Worm (Caenorhabditis elegans): ENCODE results near the gene cnc-7.
A peak's percentile ranks its signal among the peaks of the same experiment; 100 is the strongest.

The cnc-7 gene

DNA sequence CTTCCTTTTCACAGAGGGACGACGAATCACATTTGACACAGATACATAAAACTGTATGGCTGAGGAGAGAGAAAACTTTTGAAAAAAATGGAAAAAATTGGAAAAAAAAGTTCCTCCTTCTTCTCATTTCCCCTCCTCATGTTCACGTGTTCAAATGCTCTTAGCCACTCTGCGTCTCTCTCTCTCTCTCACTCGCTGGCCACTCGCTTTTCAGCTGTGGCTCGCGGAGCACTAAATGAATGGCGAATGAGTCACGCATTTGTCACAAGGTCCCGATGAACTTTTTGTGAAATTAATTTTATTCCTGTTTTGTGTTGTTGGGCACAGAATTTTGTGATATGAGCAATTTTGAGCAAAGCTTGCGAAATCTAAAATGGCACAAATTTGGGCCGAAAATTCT is 23.9 kb downstream of the cnc-7 start (continued):
- TF ChIP-seq swsn-7 (tag; optimal IDR thresholded peaks at IDR 0.05) (peak; percentile 21), egl-27 (tag; optimal IDR thresholded peaks at IDR 0.05) (no peak), pax-3 (tag; optimal IDR thresholded peaks at IDR 0.05) (peak; percentile 25), F16B12.6 (tag; optimal IDR thresholded peaks at IDR 0.05) (no peak), pag-3 (tag; optimal IDR thresholded peaks at IDR 0.05; ENCODE audit: borderline replicate concordance, insufficient read depth) (no peak), ceh-82 (tag; optimal IDR thresholded peaks at IDR 0.05) (peak in 1 of 3 experiments; percentile 12), mab-9 (GFP tag; IDR thresholded peaks at IDR 0.05) (no peak), unc-86 (tag; optimal IDR thresholded peaks at IDR 0.05) (peak; percentile 54), isw-1 (GFP tag; IDR thresholded peaks at IDR 0.05) (no peak)

DNA sequence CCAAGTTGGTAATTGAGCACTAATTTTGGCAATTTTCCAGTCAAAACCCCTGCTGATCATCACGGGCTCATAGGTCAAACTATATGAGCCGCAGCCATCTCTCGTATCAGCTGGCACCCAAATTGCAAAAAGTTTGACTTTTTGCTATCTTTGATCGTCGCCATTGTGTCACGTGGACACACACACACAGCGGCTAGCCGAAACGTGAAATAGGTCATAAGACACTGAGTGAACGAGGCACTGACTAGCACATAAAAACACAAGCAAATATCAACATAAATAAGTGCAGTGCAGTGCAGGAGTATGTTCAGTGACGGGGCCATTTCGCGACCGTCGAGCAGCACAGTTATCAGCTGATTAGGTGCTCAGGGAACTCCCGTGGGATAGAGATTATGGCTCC is 24.9 kb downstream of the cnc-7 start:
- TF ChIP-seq nhr-85 (tag) (peak; percentile 71), tbx-2 (tag; optimal IDR thresholded peaks at IDR 0.05) (peak; percentile 62), nhr-11 (tag; optimal IDR thresholded peaks at IDR 0.05) (peak; percentile 34), jun-1 (tag; optimal IDR thresholded peaks at IDR 0.05) (peak; percentile 72), isw-1 (GFP tag; IDR thresholded peaks at IDR 0.05) (no peak), grh-1 (GFP tag; IDR thresholded peaks at IDR 0.05) (no peak), ceh-88 (GFP tag; IDR thresholded peaks at IDR 0.05) (peak; percentile 26; the same call in 1 of the 2 replicates), nhr-20 (tag; optimal IDR thresholded peaks at IDR 0.05) (peak; percentile 85), ama-1 (optimal IDR thresholded peaks at IDR 0.05) (peak; percentile 76), C34B4.2 (tag; optimal IDR thresholded peaks at IDR 0.05) (no peak), nhr-71 (tag; optimal IDR thresholded peaks at IDR 0.05) (peak; percentile 91), zag-1 (tag; optimal IDR thresholded peaks at IDR 0.05) (no peak), hpl-2 (GFP tag; optimal IDR thresholded peaks at IDR 0.05) (no peak), nhr-19 (GFP tag; conservative IDR thresholded peaks at IDR 0.05) (peak; percentile 80), swsn-7 (tag; optimal IDR thresholded peaks at IDR 0.05) (peak; percentile 38), C04F5.9 (tag; optimal IDR thresholded peaks at IDR 0.05) (peak; percentile 18), unc-30 (tag; optimal IDR thresholded peaks at IDR 0.05) (no peak), ceh-8 (GFP tag; optimal IDR thresholded peaks at IDR 0.05) (no peak), ceh-90 (tag; optimal IDR thresholded peaks at IDR 0.05) (no peak), F16B12.6 (tag; optimal IDR thresholded peaks at IDR 0.05) (no peak), fkh-4 (tag; optimal IDR thresholded peaks at IDR 0.05; ENCODE audit: borderline replicate concordance) (no peak), nhr-47 (tag; optimal IDR thresholded peaks at IDR 0.05) (peak; percentile 57), dsc-1 (tag; optimal IDR thresholded peaks at IDR 0.05) (no peak), fkh-10 (GFP tag; optimal IDR thresholded peaks at IDR 0.05) (no peak), Y116A8C.19 (tag; optimal IDR thresholded peaks at IDR 0.05; ENCODE audit: borderline replicate concordance) (no peak), lin-13 (GFP tag; optimal IDR thresholded peaks at IDR 0.05) (peak; percentile 40), egl-27 (tag; optimal IDR thresholded peaks at IDR 0.05) (no peak), elt-3 (tag; optimal IDR thresholded peaks at IDR 0.05) (no peak), pag-3 (tag; optimal IDR thresholded peaks at IDR 0.05; ENCODE audit: borderline replicate concordance, insufficient read depth) (no peak), dpl-1 (GFP tag; optimal IDR thresholded peaks at IDR 0.05) (peak in 2 of 3 experiments; percentile 50 to 52), aha-1 (tag; optimal IDR thresholded peaks at IDR 0.05) (no peak), snpc-4 (tag; optimal IDR thresholded peaks at IDR 0.05) (no peak), tlp-1 (tag; optimal IDR thresholded peaks at IDR 0.05) (no peak), nhr-76 (tag; optimal IDR thresholded peaks at IDR 0.05) (no peak), unc-98 (GFP tag; IDR thresholded peaks at IDR 0.05) (no peak), nhr-90 (tag; optimal IDR thresholded peaks at IDR 0.05; ENCODE audit: poor library complexity) (peak; percentile 63), pax-3 (tag; optimal IDR thresholded peaks at IDR 0.05) (no peak), unc-86 (tag; optimal IDR thresholded peaks at IDR 0.05) (no peak), lsy-2 (tag; optimal IDR thresholded peaks at IDR 0.05) (peak; percentile 41 to 57), ces-1 (GFP tag; optimal IDR thresholded peaks at IDR 0.05) (no peak), efl-3 (GFP tag; optimal IDR thresholded peaks at IDR 0.05) (no peak), pqm-1 (tag; optimal IDR thresholded peaks at IDR 0.05) (no peak), mab-9 (GFP tag; IDR thresholded peaks at IDR 0.05) (no peak), ceh-82 (tag; optimal IDR thresholded peaks at IDR 0.05) (no peak), mef-2 (tag; optimal IDR thresholded peaks at IDR 0.05) (no peak), nhr-12 (tag; optimal IDR thresholded peaks at IDR 0.05) (no peak), sox-4 (tag; optimal IDR thresholded peaks at IDR 0.05) (peak; percentile 4), ztf-11 (tag; optimal IDR thresholded peaks at IDR 0.05) (no peak), nhr-237 (tag; optimal IDR thresholded peaks at IDR 0.05) (no peak), nhr-77 (tag; optimal IDR thresholded peaks at IDR 0.05) (no peak)
